Worm (Caenorhabditis elegans): ENCODE data around the gene rnh-2.

The rnh-2 gene

DNA sequence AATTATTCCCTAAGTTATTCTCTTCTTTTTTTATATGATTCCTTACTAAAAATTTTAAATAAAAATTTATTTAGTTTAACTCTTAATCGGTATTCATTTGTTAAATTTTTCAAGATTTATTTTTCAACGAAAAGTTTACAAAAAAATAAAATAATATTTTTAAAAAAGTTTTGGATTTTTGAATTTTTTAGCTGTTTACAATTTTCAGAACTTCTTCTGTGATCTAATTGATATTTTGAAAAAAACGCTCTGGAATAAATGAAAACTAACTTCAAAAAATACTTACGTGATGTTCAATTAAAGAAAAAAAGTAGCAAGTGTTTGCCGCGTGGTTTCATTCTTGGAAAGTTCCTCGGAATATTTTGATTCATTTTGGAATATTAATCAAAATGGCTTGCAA is 28.4 kb downstream of the rnh-2 start, which contains the start of gene decr-1.2:
Gene decr-1.2, plus strand, starts transcription at position 301 of the 400 bp plus-strand sequence.
- TF ChIP-seq egl-44 (GFP tag; IDR thresholded peaks at IDR 0.05): no peak
- no peak for TF ChIP-seq attf-5 (GFP tag; optimal IDR thresholded peaks at IDR 0.05)
- no peak for TF ChIP-seq egrh-3 (GFP tag; IDR thresholded peaks at IDR 0.05)

DNA sequence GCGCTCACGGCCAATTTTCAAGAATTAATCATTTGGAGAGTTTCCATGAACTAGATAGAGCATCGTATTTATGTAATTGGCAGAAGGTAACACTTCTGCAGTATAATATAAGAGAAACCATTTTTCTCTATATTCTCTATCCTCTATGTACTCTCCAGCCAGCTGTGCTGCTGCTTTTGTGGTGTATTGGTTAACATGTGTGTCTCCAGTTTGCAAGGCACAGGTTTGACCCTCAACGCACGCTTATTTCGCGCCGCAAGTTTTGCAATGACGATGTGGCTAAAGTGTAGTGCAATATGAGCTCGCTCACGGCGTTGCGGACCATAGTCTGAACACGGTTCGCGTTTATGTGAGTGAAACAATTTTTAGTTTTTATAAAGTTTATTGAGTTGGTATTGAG is 30.0 kb downstream of the rnh-2 start:
- TF ChIP-seq ama-1 (optimal IDR thresholded peaks at IDR 0.05) (no peak), ama-1 (GFP tag; optimal IDR thresholded peaks at IDR 0.05) (peak in 1 of 2 experiments; percentile 60), F10E7.11 (tag; optimal IDR thresholded peaks at IDR 0.05) (peak; percentile 71), hlh-12 (tag; optimal IDR thresholded peaks at IDR 0.05) (peak; percentile 83), C06A6.2 (GFP tag; conservative IDR thresholded peaks at IDR 0.05) (peak; percentile 65), K11D2.4 (GFP tag; IDR thresholded peaks at IDR 0.05) (no peak; the same call in 1 of the 2 replicates), egl-44 (GFP tag; IDR thresholded peaks at IDR 0.05) (peak; percentile 84), chd-7 (tag; optimal IDR thresholded peaks at IDR 0.05) (no peak), F57C9.4 (tag; optimal IDR thresholded peaks at IDR 0.05) (peak; percentile 69), Y79H2A.3 (GFP tag; conservative IDR thresholded peaks at IDR 0.05) (0 out of 2 replicates have a peak, but pooled peaks have one; percentile 14), ceh-100 (GFP tag; IDR thresholded peaks at IDR 0.05) (peak; percentile 49; the same call in 1 of the 2 replicates), F49E8.2 (tag; optimal IDR thresholded peaks at IDR 0.05; ENCODE audit: insufficient read depth) (no peak), lin-54 (GFP tag; optimal IDR thresholded peaks at IDR 0.05) (no peak), rcor-1 (GFP tag; IDR thresholded peaks at IDR 0.05) (0 out of 2 replicates have a peak, but pooled peaks have one; percentile 41), tlf-1 (GFP tag; optimal IDR thresholded peaks at IDR 0.05) (peak; percentile 79), T26A5.8 (tag; optimal IDR thresholded peaks at IDR 0.05) (peak; percentile 88), attf-6 (GFP tag; IDR thresholded peaks at IDR 0.05) (no peak), egrh-3 (GFP tag; IDR thresholded peaks at IDR 0.05) (peak; percentile 55; the same call in 1 of the 2 replicates), mel-28 (tag; optimal IDR thresholded peaks at IDR 0.05; ENCODE audit: borderline replicate concordance) (peak; percentile 23), snpc-1.1 (tag; optimal IDR thresholded peaks at IDR 0.05; ENCODE audit: insufficient read depth) (peak; percentile 64), ccch-3 (GFP tag; optimal IDR thresholded peaks at IDR 0.05) (no peak), nfyb-1 (GFP tag; IDR thresholded peaks at IDR 0.05) (peak; percentile 92), ekl-4 (GFP tag; IDR thresholded peaks at IDR 0.05) (peak; percentile 83), nhr-179 (tag; optimal IDR thresholded peaks at IDR 0.05) (peak; percentile 77), lin-35 (GFP tag; optimal IDR thresholded peaks at IDR 0.05) (no peak), ztf-3 (GFP tag; optimal IDR thresholded peaks at IDR 0.05) (no peak), unc-62 (GFP tag; optimal IDR thresholded peaks at IDR 0.05) (no peak), hmg-1.2 (GFP tag; IDR thresholded peaks at IDR 0.05) (peak; percentile 76; the same call in 1 of the 2 replicates), ets-4 (GFP tag; optimal IDR thresholded peaks at IDR 0.05) (peak; percentile 93), hmg-20 (GFP tag; IDR thresholded peaks at IDR 0.05) (peak; percentile 72), lag-1 (GFP tag; IDR thresholded peaks at IDR 0.05) (peak; percentile 85; the same call in 1 of the 2 replicates), hsf-1 (GFP tag; IDR thresholded peaks at IDR 0.05) (peak; percentile 67; the same call in 1 of the 2 replicates), snpc-3.4 (tag; optimal IDR thresholded peaks at IDR 0.05) (peak; percentile 87), K12H6.12 (tag; optimal IDR thresholded peaks at IDR 0.05) (peak; percentile 6), aptf-3 (GFP tag; IDR thresholded peaks at IDR 0.05) (0 out of 2 replicates have a peak, but pooled peaks have one; percentile 37), Y53G8AR.9 (GFP tag; conservative IDR thresholded peaks at IDR 0.05) (peak; percentile 90), sea-2 (GFP tag; IDR thresholded peaks at IDR 0.05) (no peak), tbp1 (GFP tag; optimal IDR thresholded peaks at IDR 0.05) (peak; percentile 96), sdz-38 (tag; optimal IDR thresholded peaks at IDR 0.05) (no peak), ztf-26 (tag; optimal IDR thresholded peaks at IDR 0.05) (peak; percentile 62), dox-1 (GFP tag; IDR thresholded peaks at IDR 0.05) (no peak), rpc-1 (optimal IDR thresholded peaks at IDR 0.05) (peak; percentile 87), rpc-1 (tag; optimal IDR thresholded peaks at IDR 0.05) (peak; percentile 91), ztf-18 (tag; optimal IDR thresholded peaks at IDR 0.05) (peak; percentile 80), efl-1 (GFP tag; optimal IDR thresholded peaks at IDR 0.05) (peak; percentile 47), ceh-58 (GFP tag; IDR thresholded peaks at IDR 0.05) (peak; percentile 94; the same call in 1 of the 2 replicates)
